Worm (Caenorhabditis elegans) whole organism, late embryonic: ENCODE data around the gene F54H5.5.
"Not testable (repeated sequence)": the region's sequence is repeated elsewhere in the genome, so short reads cannot be mapped to it uniquely, and the experiment has no call there.

Experiments
- F13H6.1 ChIP-seq: sonication (generic microtip); optimal IDR thresholded peaks from 2 replicates; lab custom pipeline; 2016; ENCODE audit warnings: missing genetic modification characterization, missing compliant biosample characterization
- Y22D7AL.16 ChIP-seq: sonication (generic microtip); optimal IDR thresholded peaks from 2 replicates; lab custom pipeline; 2016; ENCODE audit warnings: missing genetic modification characterization, missing compliant biosample characterization
- ama-1 ChIP-seq: fragments of 150-350 bp; optimal IDR thresholded peaks from 2 replicates; lab custom pipeline; 2014
- ceh-34 ChIP-seq: sonication (generic microtip); optimal IDR thresholded peaks from 2 replicates; lab custom pipeline; 2016; ENCODE audit warnings: mild to moderate bottlenecking, missing genetic modification characterization, missing compliant biosample characterization
- ceh-6 ChIP-seq: fragments of 200-800 bp; sonication (Bioruptor generic); optimal IDR thresholded peaks from 2 replicates; lab custom pipeline; 2018; ENCODE audit warnings: mild to moderate bottlenecking, missing genetic modification characterization, missing compliant biosample characterization
- elt-2 ChIP-seq: sonication (generic microtip); optimal IDR thresholded peaks from 2 replicates; lab custom pipeline; 2016; ENCODE audit warnings: missing genetic modification reagents, missing genetic modification characterization, missing compliant biosample characterization
- fkh-10 ChIP-seq: fragments of 150-350 bp; optimal IDR thresholded peaks from 2 replicates; lab custom pipeline; 2014; ENCODE audit warnings: missing biosample characterization, missing genetic modification reagents, missing genetic modification characterization
- nhr-11 ChIP-seq: fragments of 150-350 bp; optimal IDR thresholded peaks from 2 replicates; lab custom pipeline; 2014; ENCODE audit warnings: missing biosample characterization, missing genetic modification characterization
- nhr-232 ChIP-seq: sonication (generic microtip); optimal IDR thresholded peaks from 2 replicates; lab custom pipeline; 2016; ENCODE audit warnings: missing genetic modification characterization, missing compliant biosample characterization
- pha-4 ChIP-seq: fragments of 150-350 bp; optimal IDR thresholded peaks from 2 replicates; lab custom pipeline; 2018; ENCODE audit warnings: missing biosample characterization, missing genetic modification reagents, missing genetic modification characterization
- rnt-1 ChIP-seq: sonication (generic microtip); optimal IDR thresholded peaks from 2 replicates; lab custom pipeline; 2016; ENCODE audit warnings: missing genetic modification characterization, missing compliant biosample characterization
- unc-86 ChIP-seq: sonication (generic microtip); optimal IDR thresholded peaks from 2 replicates; lab custom pipeline; 2016; ENCODE audit warnings: missing genetic modification characterization, missing compliant biosample characterization
- zip-5 ChIP-seq: sonication (generic microtip); optimal IDR thresholded peaks from 2 replicates; lab custom pipeline; 2016; ENCODE audit warnings: missing genetic modification characterization, missing compliant biosample characterization

- not testable (repeated sequence) for TF ChIP-seq unc-86 (tag; lab: Kevin White, UChicago); ama-1 (lab: Kevin White, UChicago); nhr-232 (tag; lab: Kevin White, UChicago); nhr-11 (tag; lab: Kevin White, UChicago); Y22D7AL.16 (tag; lab: Kevin White, UChicago); fkh-10 (GFP tag; lab: Kevin White, UChicago); rnt-1 (tag; lab: Kevin White, UChicago); elt-2 (tag; lab: Kevin White, UChicago); zip-5 (tag; lab: Kevin White, UChicago); F13H6.1 (tag; lab: Kevin White, UChicago); pha-4 (tag; lab: Kevin White, UChicago); ceh-6 (GFP tag; lab: Kevin White, UChicago); ceh-34 (tag; lab: Kevin White, UChicago)
These were observed at the start of gene F54H5.5, which contains the start of gene F54H5.2 for ce11 chrII:6627182-6627581.
